Worm (Caenorhabditis elegans) whole organism, late embryonic: ENCODE data around the gene F55C5.10.

Experiments used
- K02D7.2 ChIP-seq: sonication (generic microtip); optimal IDR thresholded peaks from 2 replicates; lab custom pipeline; 2017; ENCODE audit warnings: mild to moderate bottlenecking, missing genetic modification characterization, missing compliant biosample characterization
- che-1 ChIP-seq: sonication (generic microtip); optimal IDR thresholded peaks from 2 replicates; lab custom pipeline; 2016; ENCODE audit warnings: mild to moderate bottlenecking, missing genetic modification characterization, missing compliant biosample characterization
- ets-4 ChIP-seq: sonication (generic microtip); optimal IDR thresholded peaks from 2 replicates; lab custom pipeline; 2016; ENCODE audit warnings: missing genetic modification characterization, missing compliant biosample characterization
- hlh-13 ChIP-seq: fragments of 200-800 bp; sonication (Bioruptor generic); optimal IDR thresholded peaks from 2 replicates; lab custom pipeline; 2018; ENCODE audit warnings: mild to moderate bottlenecking, missing genetic modification characterization, missing compliant biosample characterization
- madf-2 ChIP-seq: sonication (generic microtip); optimal IDR thresholded peaks from 2 replicates; lab custom pipeline; 2017; ENCODE audit warnings: missing genetic modification characterization, missing compliant biosample characterization
- unc-42 ChIP-seq: sonication (generic microtip); optimal IDR thresholded peaks from 2 replicates; lab custom pipeline; 2016; ENCODE audit warnings: missing genotype, missing genetic modification characterization, missing compliant biosample characterization

F55C5.10 gene

ce11 chrV:12329173-12329572 is 45.9 kb downstream of the F55C5.10 start:
- TF ChIP-seq unc-42 (peak; percentile 75), ets-4 (tag; lab: Kevin White, UChicago) (no peak)

ce11 chrV:12331820-12332219 is 48.5 kb downstream of the F55C5.10 start:
- TF ChIP-seq unc-42 (no peak), che-1 (tag; lab: Kevin White, UChicago) (peak; percentile 40), hlh-13 (GFP tag; lab: Kevin White, UChicago) (peak; percentile 16), K02D7.2 (tag; lab: Kevin White, UChicago) (no peak), madf-2 (tag; lab: Kevin White, UChicago) (peak; percentile 22)
